Worm (Caenorhabditis elegans) whole organism, L1 larva: ENCODE data around the gene F40H3.2.
A peak's percentile ranks its signal among the peaks of the same experiment; 100 is the strongest.

Source experiments
- Y116A8C.19 ChIP-seq: sonication (generic microtip); optimal IDR thresholded peaks from 2 replicates; lab custom pipeline; 2016; ENCODE audit warnings: missing compliant biosample characterization, missing genetic modification characterization, borderline replicate concordance
- alr-1 ChIP-seq: fragments of 200-800 bp; sonication (Bioruptor generic); optimal IDR thresholded peaks from 2 replicates; lab custom pipeline; 2018; ENCODE audit warnings: borderline replicate concordance, mild to moderate bottlenecking, missing genetic modification characterization, missing compliant biosample characterization
- blmp-1 ChIP-seq: fragments of 150-350 bp; optimal IDR thresholded peaks from 2 replicates; lab custom pipeline; 2014; ENCODE audit warnings: missing biosample characterization, missing genetic modification characterization
- ceh-82 ChIP-seq, 3 experiments: fragments of 150-350 bp in 1 of 3; sonication (generic microtip) in 2 of 3; optimal IDR thresholded peaks; 2 replicates each; lab custom pipeline; 2014 to 2017; ENCODE audit warnings: missing biosample characterization in 3 of 3, missing genetic modification characterization in 3 of 3
- ces-1 ChIP-seq: fragments of 150-350 bp; optimal IDR thresholded peaks from 2 replicates; lab custom pipeline; 2014; ENCODE audit warnings: missing biosample characterization, missing genetic modification reagents, missing genetic modification characterization
- dpl-1 ChIP-seq, 3 experiments: fragments of 150-350 bp in 2 of 3; sonication (generic microtip) in 1 of 3; optimal IDR thresholded peaks; 2 replicates each; lab custom pipeline; 2014 to 2017; ENCODE audit warnings: missing biosample characterization in 3 of 3, missing genetic modification characterization in 3 of 3, missing genetic modification reagents in 3 of 3
- efl-1 ChIP-seq, 4 experiments: fragments of 150-350 bp; optimal IDR thresholded peaks in 3 of 4; peaks in 1 of 4; 1 replicate in 1 of 4; 2 replicates in 3 of 4; lab custom pipeline; 2014; ENCODE audit warnings: missing biosample characterization in 2 of 4, missing genetic modification characterization in 2 of 4, missing genetic modification reagents in 2 of 4
- egl-27 ChIP-seq, 2 experiments: fragments of 150-350 bp in 1 of 2; sonication (generic microtip); optimal IDR thresholded peaks; 3 replicates each; lab custom pipeline; 2017 to 2018; ENCODE audit warnings: missing biosample characterization in 2 of 2, missing genetic modification characterization in 2 of 2, missing genetic modification reagents in 2 of 2
- fkh-10 ChIP-seq: sonication (generic microtip); optimal IDR thresholded peaks from 2 replicates; lab custom pipeline; 2017; ENCODE audit warnings: missing biosample characterization, missing genetic modification reagents, missing genetic modification characterization
- fkh-8 ChIP-seq: sonication (generic microtip); optimal IDR thresholded peaks from 2 replicates; lab custom pipeline; 2016; ENCODE audit warnings: mild to moderate bottlenecking, missing genetic modification characterization, missing compliant biosample characterization
- hlh-17 ChIP-seq: fragments of 200-800 bp; sonication (Bioruptor generic); optimal IDR thresholded peaks from 2 replicates; lab custom pipeline; 2018; ENCODE audit warnings: missing genetic modification characterization, mild to moderate bottlenecking, missing compliant biosample characterization, moderate library complexity, borderline replicate concordance
- irx-1 ChIP-seq: sonication (generic microtip); optimal IDR thresholded peaks from 2 replicates; lab custom pipeline; 2016; ENCODE audit warnings: missing genetic modification characterization, missing compliant biosample characterization
- lin-14 ChIP-seq: fragments of 200-800 bp; sonication (Bioruptor generic); optimal IDR thresholded peaks from 2 replicates; lab custom pipeline; 2018; ENCODE audit warnings: mild to moderate bottlenecking, missing genetic modification characterization, moderate library complexity, missing compliant biosample characterization
- lsy-2 ChIP-seq, 2 experiments: fragments of 150-350 bp; optimal IDR thresholded peaks; 2 replicates each; lab custom pipeline; 2014; ENCODE audit warnings: missing biosample characterization in 2 of 2, missing genetic modification characterization in 2 of 2
- mep-1 ChIP-seq: fragments of 150-350 bp; optimal IDR thresholded peaks from 2 replicates; lab custom pipeline; 2014; ENCODE audit warnings: missing biosample characterization, missing genetic modification characterization
- nhr-19 ChIP-seq: fragments of 200-800 bp; sonication (Bioruptor generic); conservative IDR thresholded peaks from 2 replicates; pipeline ENCODE4 v1.3.6; 2022; ENCODE audit warnings: missing genetic modification characterization, missing compliant biosample characterization
- nhr-77 ChIP-seq: fragments of 150-350 bp; optimal IDR thresholded peaks from 2 replicates; lab custom pipeline; 2014; ENCODE audit warnings: missing biosample characterization, missing genetic modification characterization
- nhr-84 ChIP-seq: sonication (generic microtip); optimal IDR thresholded peaks from 2 replicates; lab custom pipeline; 2017; ENCODE audit warnings: missing biosample characterization, missing genetic modification characterization
- rnt-1 ChIP-seq: sonication (generic microtip); optimal IDR thresholded peaks from 2 replicates; lab custom pipeline; 2016; ENCODE audit warnings: mild to moderate bottlenecking, missing genetic modification characterization, moderate library complexity, missing compliant biosample characterization
- swsn-7 ChIP-seq: sonication (generic microtip); optimal IDR thresholded peaks from 2 replicates; lab custom pipeline; 2016; ENCODE audit warnings: missing genetic modification characterization, missing compliant biosample characterization
- tbx-2 ChIP-seq: sonication (generic microtip); optimal IDR thresholded peaks from 2 replicates; lab custom pipeline; 2016; ENCODE audit warnings: missing genetic modification characterization, missing compliant biosample characterization
- unc-130 ChIP-seq: fragments of 150-350 bp; optimal IDR thresholded peaks from 2 replicates; lab custom pipeline; 2017; ENCODE audit warnings: missing biosample characterization, missing genetic modification characterization, inconsistent platforms
- xbp-1 ChIP-seq: sonication (generic microtip); optimal IDR thresholded peaks from 2 replicates; lab custom pipeline; 2016; ENCODE audit warnings: missing genetic modification characterization, missing compliant biosample characterization
- zag-1 ChIP-seq: fragments of 150-350 bp; optimal IDR thresholded peaks from 2 replicates; lab custom pipeline; 2014; ENCODE audit warnings: missing biosample characterization, missing genetic modification characterization

The F40H3.2 gene

ce11 chrII:6160994-6161393, 12.5 kb upstream of the F40H3.2 start, which contains the start of gene exp-1:
TSS of gene exp-1 (minus strand) at chrII:6161094.
- no peak for TF ChIP-seq efl-1 (optimal IDR thresholded peaks at IDR 0.05; lab: Kevin White, UChicago)
- peak in 1 of 2 experiments; percentile 35 for TF ChIP-seq efl-1 (GFP tag; optimal IDR thresholded peaks at IDR 0.05 in 1 of 2; lab: Kevin White, UChicago)
- no peak for TF ChIP-seq rnt-1 (tag; lab: Kevin White, UChicago)

ce11 chrII:6165152-6165551, 8.3 kb upstream of the F40H3.2 start:
- TF ChIP-seq lin-14 (GFP tag; lab: Kevin White, UChicago) (peak; percentile 14), fkh-10 (GFP tag; lab: Kevin White, UChicago) (peak; percentile 64), nhr-77 (tag; lab: Kevin White, UChicago) (no peak)

ce11 chrII:6168714-6169113, 4.7 kb upstream of the F40H3.2 start:
- TF ChIP-seq dpl-1 (GFP tag; optimal IDR thresholded peaks at IDR 0.05; lab: Kevin White, UChicago) = no peak
- TF ChIP-seq nhr-84 (tag; lab: Kevin White, UChicago) = no peak
- no peak for TF ChIP-seq Y116A8C.19 (tag; lab: Kevin White, UChicago)

- TF ChIP-seq lsy-2 (tag; optimal IDR thresholded peaks at IDR 0.05; lab: Kevin White, UChicago) (no peak), hlh-17 (GFP tag; lab: Kevin White, UChicago) (no peak)
Measured at ce11 chrII:6169156-6169555, 4.3 kb upstream of the F40H3.2 start, which contains the start of gene hst-3.1. TSS of gene hst-3.1 (minus strand) at chrII:6169256.

- peak; percentile 25 for TF ChIP-seq rnt-1 (tag; lab: Kevin White, UChicago)
- TF ChIP-seq unc-130 (tag; lab: Kevin White, UChicago) = peak; percentile 3
- no peak for TF ChIP-seq efl-1 (optimal IDR thresholded peaks at IDR 0.05; lab: Kevin White, UChicago)
- TF ChIP-seq efl-1 (GFP tag; optimal IDR thresholded peaks at IDR 0.05 in 1 of 2; lab: Kevin White, UChicago) = peak in 1 of 2 experiments; percentile 29
- peak; percentile 68 for TF ChIP-seq lin-14 (GFP tag; lab: Kevin White, UChicago)
- TF ChIP-seq nhr-19 (GFP tag; lab: Robert Waterston, UW) = no peak
Measured at ce11 chrII:6170236-6170635, 3.2 kb upstream of the F40H3.2 start.

ce11 chrII:6171228-6171627, 2.2 kb upstream of the F40H3.2 start, which contains the start of gene F40H3.3:
TSS of gene F40H3.3 (plus strand) at chrII:6171507.
- TF ChIP-seq nhr-19 (GFP tag; lab: Robert Waterston, UW) = no peak
- TF ChIP-seq egl-27 (tag; optimal IDR thresholded peaks at IDR 0.05; lab: Kevin White, UChicago) = no peak
- no peak for TF ChIP-seq tbx-2 (tag; lab: Kevin White, UChicago)
- no peak for TF ChIP-seq efl-1 (optimal IDR thresholded peaks at IDR 0.05; lab: Kevin White, UChicago)
- peak in 1 of 2 experiments; percentile 41 for TF ChIP-seq efl-1 (GFP tag; optimal IDR thresholded peaks at IDR 0.05 in 1 of 2; lab: Kevin White, UChicago)
- TF ChIP-seq mep-1 (tag; lab: Kevin White, UChicago) = no peak
- no peak for TF ChIP-seq ces-1 (GFP tag; lab: Kevin White, UChicago)
- no peak for TF ChIP-seq irx-1 (tag; lab: Kevin White, UChicago)
- no peak for TF ChIP-seq xbp-1 (tag; lab: Kevin White, UChicago)
- peak; percentile 63 for TF ChIP-seq blmp-1 (tag; lab: Kevin White, UChicago)
- no peak for TF ChIP-seq zag-1 (tag; lab: Kevin White, UChicago)

- TF ChIP-seq swsn-7 (tag; lab: Kevin White, UChicago) (no peak), unc-130 (tag; lab: Kevin White, UChicago) (no peak), mep-1 (tag; lab: Kevin White, UChicago) (no peak), lin-14 (GFP tag; lab: Kevin White, UChicago) (peak; percentile 78), alr-1 (tag; lab: Kevin White, UChicago) (no peak), ceh-82 (tag; optimal IDR thresholded peaks at IDR 0.05; lab: Kevin White, UChicago) (peak in 1 of 3 experiments; percentile 35), fkh-8 (tag; lab: Kevin White, UChicago) (no peak)
Measured at ce11 chrII:6175027-6175426, 1.6 kb downstream of the F40H3.2 start.
